Worm (Caenorhabditis elegans) whole organism, L1 larva: Measurements from ENCODE around the gene cyp-13A12.

Experiments
- ceh-88 ChIP-seq: fragments of 200-800 bp; sonication (Bioruptor generic); IDR thresholded peaks from 2 replicates; pipeline ENCODE4 v1.3.6; 2022; ENCODE audit warnings: missing genetic modification characterization, missing compliant biosample characterization
- ces-1 ChIP-seq: fragments of 150-350 bp; optimal IDR thresholded peaks from 2 replicates; lab custom pipeline; 2014; ENCODE audit warnings: missing biosample characterization, missing genetic modification reagents, missing genetic modification characterization
- egl-27 ChIP-seq, 2 experiments: fragments of 150-350 bp in 1 of 2; sonication (generic microtip); optimal IDR thresholded peaks; 3 replicates each; lab custom pipeline; 2017 to 2018; ENCODE audit warnings: missing biosample characterization in 2 of 2, missing genetic modification characterization in 2 of 2, missing genetic modification reagents in 2 of 2
- lin-39 ChIP-seq: fragments of 150-350 bp; optimal IDR thresholded peaks from 2 replicates; lab custom pipeline; 2014; ENCODE audit warnings: missing biosample characterization, missing genetic modification reagents, missing genetic modification characterization
- mab-9 ChIP-seq: fragments of 200-800 bp; sonication (Bioruptor generic); IDR thresholded peaks from 2 replicates; pipeline ENCODE4 v1.3.6; 2022; ENCODE audit warnings: missing genetic modification reagents, missing genetic modification characterization, missing compliant biosample characterization
- mdl-1 ChIP-seq, 2 experiments: fragments of 150-350 bp; optimal IDR thresholded peaks; 2 replicates each; lab custom pipeline; 2014 to 2017; ENCODE audit warnings: missing biosample characterization in 2 of 2, missing genetic modification characterization in 2 of 2, inconsistent platforms in 1 of 2
- nhr-11 ChIP-seq: fragments of 150-350 bp; optimal IDR thresholded peaks from 2 replicates; lab custom pipeline; 2014; ENCODE audit warnings: missing biosample characterization, missing genetic modification characterization
- nhr-28 ChIP-seq: fragments of 150-350 bp; optimal IDR thresholded peaks from 2 replicates; lab custom pipeline; 2014; ENCODE audit warnings: missing biosample characterization, missing genetic modification characterization
- sptf-1 ChIP-seq: fragments of 150-350 bp; optimal IDR thresholded peaks from 2 replicates; lab custom pipeline; 2014; ENCODE audit warnings: missing biosample characterization, missing genetic modification characterization
- sup-37 ChIP-seq: fragments of 200-800 bp; sonication (Bioruptor generic); optimal IDR thresholded peaks from 2 replicates; lab custom pipeline; 2018; ENCODE audit warnings: mild to moderate bottlenecking, missing genetic modification characterization, missing compliant biosample characterization
- tbx-2 ChIP-seq: sonication (generic microtip); optimal IDR thresholded peaks from 2 replicates; lab custom pipeline; 2016; ENCODE audit warnings: missing genetic modification characterization, missing compliant biosample characterization
- unc-62 ChIP-seq: fragments of 150-350 bp; optimal IDR thresholded peaks from 2 replicates; lab custom pipeline; 2014; ENCODE audit warnings: missing biosample characterization, missing genetic modification reagents, missing genetic modification characterization
- ztf-11 ChIP-seq, 2 experiments: sonication (generic microtip); optimal IDR thresholded peaks; 2 replicates each; lab custom pipeline; 2016 to 2017; ENCODE audit warnings: missing genetic modification characterization in 2 of 2, missing biosample characterization in 1 of 2, missing compliant biosample characterization in 1 of 2

ce11 chrIII:13024281-13024680, at the start of gene cyp-13A12:
- TF ChIP-seq lin-39 (tag; lab: Kevin White, UChicago), result no peak
- no peak for TF ChIP-seq sptf-1 (tag; lab: Kevin White, UChicago)
- no peak for TF ChIP-seq nhr-11
- TF ChIP-seq tbx-2 (tag; lab: Kevin White, UChicago), result no peak
- no peak for TF ChIP-seq nhr-28 (tag; lab: Kevin White, UChicago)
- TF ChIP-seq ces-1 (GFP tag; lab: Kevin White, UChicago), result no peak
- no peak for TF ChIP-seq ztf-11 (tag; optimal IDR thresholded peaks at IDR 0.05; lab: Kevin White, UChicago)
- TF ChIP-seq mdl-1 (tag; optimal IDR thresholded peaks at IDR 0.05; lab: Kevin White, UChicago), result no peak
- TF ChIP-seq unc-62, result no peak
- no peak for TF ChIP-seq mab-9
- no peak for TF ChIP-seq sup-37
- no peak for TF ChIP-seq ceh-88 (GFP tag; lab: Robert Waterston, UW)
- no peak for TF ChIP-seq egl-27 (tag; optimal IDR thresholded peaks at IDR 0.05; lab: Kevin White, UChicago)
